Worm (Caenorhabditis elegans) whole organism, L1 larva: ENCODE measurements around the gene C09G12.5.

Experiments used
- alr-1 ChIP-seq: fragments of 200-800 bp; sonication (Bioruptor generic); optimal IDR thresholded peaks from 2 replicates; lab custom pipeline; 2018; ENCODE audit warnings: borderline replicate concordance, mild to moderate bottlenecking, missing genetic modification characterization, missing compliant biosample characterization
- lin-13 ChIP-seq: fragments of 150-350 bp; optimal IDR thresholded peaks from 2 replicates; lab custom pipeline; 2014; ENCODE audit warnings: missing biosample characterization, missing genetic modification reagents, missing genetic modification characterization
- mab-9 ChIP-seq: fragments of 200-800 bp; sonication (Bioruptor generic); IDR thresholded peaks from 2 replicates; pipeline ENCODE4 v1.3.6; 2022; ENCODE audit warnings: missing genetic modification reagents, missing genetic modification characterization, missing compliant biosample characterization
- nhr-76 ChIP-seq: sonication (generic microtip); optimal IDR thresholded peaks from 2 replicates; lab custom pipeline; 2017; ENCODE audit warnings: missing biosample characterization, missing genetic modification characterization
- skn-1 ChIP-seq: fragments of 150-350 bp; optimal IDR thresholded peaks from 2 replicates; lab custom pipeline; 2014; ENCODE audit warnings: missing biosample characterization, missing genetic modification characterization

ce11 chrIV:3497909-3498308, 18.8 kb downstream of the C09G12.5 start, which contains the start of gene ceh-53:
- no peak for TF ChIP-seq nhr-76 (tag; lab: Kevin White, UChicago)
- no peak for TF ChIP-seq alr-1 (tag; lab: Kevin White, UChicago)
- no peak for TF ChIP-seq lin-13 (GFP tag; lab: Kevin White, UChicago)
- no peak for TF ChIP-seq skn-1
- TF ChIP-seq mab-9 (GFP tag; lab: Robert Waterston, UW): no peak
